Worm (Caenorhabditis elegans) whole organism, L3 larva: ENCODE results near the gene lim-6.

ENCODE experiments used
- R02D3.7 ChIP-seq: fragments of 150-350 bp; optimal IDR thresholded peaks from 2 replicates; lab custom pipeline; 2014; ENCODE audit warnings: missing biosample characterization, missing genetic modification characterization
- ama-1 ChIP-seq: fragments of 150-350 bp; optimal IDR thresholded peaks from 2 replicates; lab custom pipeline; 2018
- ceh-82 ChIP-seq: fragments of 150-350 bp; optimal IDR thresholded peaks from 2 replicates; lab custom pipeline; 2014; ENCODE audit warnings: missing biosample characterization, missing genetic modification characterization
- daf-12 ChIP-seq: fragments of 150-350 bp; optimal IDR thresholded peaks from 2 replicates; lab custom pipeline; 2014; ENCODE audit warnings: missing biosample characterization, missing genetic modification reagents, missing genetic modification characterization
- elt-2 ChIP-seq: sonication (generic microtip); optimal IDR thresholded peaks from 2 replicates; lab custom pipeline; 2016; ENCODE audit warnings: missing genetic modification reagents, mild to moderate bottlenecking, missing genetic modification characterization, missing compliant biosample characterization
- jun-1 ChIP-seq: fragments of 150-350 bp; optimal IDR thresholded peaks from 2 replicates; lab custom pipeline; 2014; ENCODE audit warnings: missing biosample characterization, missing genetic modification reagents, missing genetic modification characterization
- lin-15B ChIP-seq: fragments of 150-350 bp; optimal IDR thresholded peaks from 2 replicates; lab custom pipeline; 2014; ENCODE audit warnings: missing biosample characterization, missing genetic modification characterization
- nhr-12 ChIP-seq: fragments of 150-350 bp; optimal IDR thresholded peaks from 2 replicates; lab custom pipeline; 2014; ENCODE audit warnings: missing biosample characterization, missing genetic modification characterization
- nhr-67 ChIP-seq: fragments of 150-350 bp; optimal IDR thresholded peaks from 2 replicates; lab custom pipeline; 2014; ENCODE audit warnings: missing biosample characterization, missing genetic modification characterization
- nhr-76 ChIP-seq: fragments of 150-350 bp; sonication (generic microtip); optimal IDR thresholded peaks from 5 replicates; lab custom pipeline; 2014; ENCODE audit warnings: missing biosample characterization, missing genetic modification characterization
- nhr-77 ChIP-seq: fragments of 150-350 bp; optimal IDR thresholded peaks from 2 replicates; lab custom pipeline; 2014; ENCODE audit warnings: missing biosample characterization, missing genetic modification characterization
- tbx-2 ChIP-seq: sonication (generic microtip); optimal IDR thresholded peaks from 2 replicates; lab custom pipeline; 2016; ENCODE audit warnings: mild to moderate bottlenecking, missing genetic modification characterization, missing compliant biosample characterization
- unc-62 ChIP-seq: fragments of 150-350 bp; sonication (generic microtip); optimal IDR thresholded peaks from 4 replicates; lab custom pipeline; 2014; ENCODE audit warnings: missing biosample characterization, missing genetic modification reagents, missing genetic modification characterization
- ztf-4 ChIP-seq: fragments of 150-350 bp; optimal IDR thresholded peaks from 2 replicates; lab custom pipeline; 2014; ENCODE audit warnings: missing biosample characterization, missing genetic modification characterization

ce11 chrX:1081927-1082326 lies 9.7 kb downstream of the lim-6 start:
- TF ChIP-seq R02D3.7 (tag; lab: Kevin White, UChicago): no peak
- TF ChIP-seq ceh-82 (tag; lab: Kevin White, UChicago): no peak
- no peak for TF ChIP-seq lin-15B
- no peak for TF ChIP-seq tbx-2 (tag; lab: Kevin White, UChicago)
- TF ChIP-seq elt-2 (tag; lab: Kevin White, UChicago): no peak
- TF ChIP-seq nhr-77 (tag; lab: Kevin White, UChicago): no peak
- no peak for TF ChIP-seq ama-1 (lab: Kevin White, UChicago)
- TF ChIP-seq nhr-12 (tag; lab: Kevin White, UChicago): no peak
- no peak for TF ChIP-seq nhr-76 (tag; lab: Kevin White, UChicago)
- no peak for TF ChIP-seq ztf-4
- TF ChIP-seq unc-62 (GFP tag; lab: Kevin White, UChicago): no peak
- no peak for TF ChIP-seq nhr-67 (tag; lab: Kevin White, UChicago)
- TF ChIP-seq jun-1 (tag; lab: Kevin White, UChicago): no peak
- TF ChIP-seq daf-12: no peak
